Fruit fly (Drosophila melanogaster): ENCODE results near the gene Sec13.

Sec13 gene

dm6 chr3R:23407880-23408279, 51.8 kb downstream of the Sec13 start (continued):
- TF ChIP-seq CG15336 (GFP tag; IDR thresholded peaks at IDR 0.05) (peak; percentile 57), ss (GFP tag; optimal IDR thresholded peaks at IDR 0.05) (no peak), vri (GFP tag; optimal IDR thresholded peaks at IDR 0.05) (no peak), Hr39 (GFP tag; optimal IDR thresholded peaks at IDR 0.05) (no peak), net (GFP tag; optimal IDR thresholded peaks at IDR 0.05) (peak; percentile 19), Hr38 (GFP tag; optimal IDR thresholded peaks at IDR 0.05) (no peak), spab (GFP tag; optimal IDR thresholded peaks at IDR 0.05) (no peak), Hr4 (GFP tag; optimal IDR thresholded peaks at IDR 0.05) (peak; percentile 76), CG16779 (tag; optimal IDR thresholded peaks at IDR 0.05) (no peak), Met (GFP tag; optimal IDR thresholded peaks at IDR 0.05) (no peak), svp (GFP tag) (peak; percentile 49), esn (GFP tag; optimal IDR thresholded peaks at IDR 0.05) (no peak), Lpt (GFP tag; optimal IDR thresholded peaks at IDR 0.05) (peak; percentile 7), Eip93F (GFP tag; optimal IDR thresholded peaks at IDR 0.05) (no peak), CG6163 (GFP tag; IDR thresholded peaks at IDR 0.05) (no peak), CG8632 (GFP tag; optimal IDR thresholded peaks at IDR 0.05) (no peak), Sox14 (GFP tag; optimal IDR thresholded peaks at IDR 0.05) (peak; percentile 12), CG10631 (GFP tag; optimal IDR thresholded peaks at IDR 0.05) (peak; percentile 6), CG9139 (GFP tag; optimal IDR thresholded peaks at IDR 0.05) (no peak), lz (GFP tag; optimal IDR thresholded peaks at IDR 0.05) (no peak), CG6854 (GFP tag; optimal IDR thresholded peaks at IDR 0.05) (no peak), CG31627 (GFP tag; optimal IDR thresholded peaks at IDR 0.05) (no peak), topi (GFP tag; optimal IDR thresholded peaks at IDR 0.05) (no peak), Sox15 (GFP tag; optimal IDR thresholded peaks at IDR 0.05) (no peak), CG11762 (GFP tag; optimal IDR thresholded peaks at IDR 0.05; ENCODE audit: insufficient read depth) (no peak), CG11294 (GFP tag; IDR thresholded peaks at IDR 0.05) (no peak), dsx (GFP tag; optimal IDR thresholded peaks at IDR 0.05; ENCODE audit: poor library complexity, severe bottlenecking) (no peak), CG8319 (GFP tag; optimal IDR thresholded peaks at IDR 0.05) (no peak), CG8119 (GFP tag; IDR thresholded peaks at IDR 0.05) (peak; percentile 54; the same call in 1 of the 3 replicates), Eip75B (GFP tag; optimal IDR thresholded peaks at IDR 0.05) (peak; percentile 13), Eip78C (GFP tag) (peak; percentile 67), salr (GFP tag; optimal IDR thresholded peaks at IDR 0.05) (peak in 1 of 2 experiments; percentile 64), OdsH (GFP tag; optimal IDR thresholded peaks at IDR 0.05) (peak; percentile 33), cyc (GFP tag; optimal IDR thresholded peaks at IDR 0.05) (no peak), achi (GFP tag; optimal IDR thresholded peaks at IDR 0.05) (peak; percentile 14), Ets96B (tag; optimal IDR thresholded peaks at IDR 0.05) (no peak)

Data from whole organism, prepupa.